Fruit fly (Drosophila melanogaster) whole organism, wandering third instar larva: ENCODE measurements around the gene Hsc70-3.

Experiments used
- Abd-B ChIP-seq: fragments of >200 bp; optimal IDR thresholded peaks from 2 replicates; lab custom pipeline; 2017; ENCODE audit warnings: missing biosample characterization, missing genetic modification characterization
- CG9705 ChIP-seq: fragments of 200-800 bp; sonication (Bioruptor generic); optimal IDR thresholded peaks from 2 replicates; lab custom pipeline; 2018; ENCODE audit warnings: missing biosample characterization, mild to moderate bottlenecking, missing genetic modification characterization
- Myc ChIP-seq: fragments of >200 bp; optimal IDR thresholded peaks from 2 replicates; lab custom pipeline; 2017
- OdsH ChIP-seq: fragments of 200-800 bp; sonication (Bioruptor generic); optimal IDR thresholded peaks from 2 replicates; lab custom pipeline; 2016; ENCODE audit warnings: missing biosample characterization, mild to moderate bottlenecking, missing genetic modification characterization
- dsf ChIP-seq: sonication (Bioruptor generic); optimal IDR thresholded peaks from 2 replicates; lab custom pipeline; 2016; ENCODE audit warnings: missing biosample characterization, missing genetic modification characterization, borderline replicate concordance
- foxo ChIP-seq, 2 experiments: fragments of 200-800 bp; sonication (Bioruptor generic); optimal IDR thresholded peaks; 2 replicates in 1 of 2; 3 replicates in 1 of 2; lab custom pipeline; 2016 to 2017; ENCODE audit warnings: missing biosample characterization in 2 of 2, missing genetic modification characterization in 2 of 2
- fru ChIP-seq: fragments of 200-800 bp; sonication (Bioruptor generic); optimal IDR thresholded peaks from 3 replicates; lab custom pipeline; 2016; ENCODE audit warnings: missing biosample characterization, mild to moderate bottlenecking, missing genetic modification characterization
- h ChIP-seq: fragments of 200-800 bp; sonication (Bioruptor generic); optimal IDR thresholded peaks from 3 replicates; lab custom pipeline; 2016; ENCODE audit warnings: missing biosample characterization, mild to moderate bottlenecking, missing genetic modification characterization
- jim ChIP-seq: fragments of 175-275, 200-325 bp; sonication (Bioruptor generic); optimal IDR thresholded peaks from 2 replicates; lab custom pipeline; 2016; ENCODE audit warnings: missing biosample characterization, mild to moderate bottlenecking, missing genetic modification characterization
- pan ChIP-seq: fragments of >200 bp; optimal IDR thresholded peaks from 2 replicates; lab custom pipeline; 2017
- sv ChIP-seq: fragments of 200-800 bp; sonication (Bioruptor generic); optimal IDR thresholded peaks from 3 replicates; lab custom pipeline; 2016; ENCODE audit warnings: missing biosample characterization, missing genetic modification characterization
- woc ChIP-seq: sonication (Bioruptor generic); optimal IDR thresholded peaks from 2 replicates; lab custom pipeline; 2016; ENCODE audit warnings: missing biosample characterization, mild to moderate bottlenecking, missing genetic modification characterization

dm6 chrX:11793434-11793833 is 13.5 kb downstream of the Hsc70-3 start:
- TF ChIP-seq h (GFP tag; lab: Kevin White, UChicago): no peak
- no peak for TF ChIP-seq pan (lab: Kevin White, UChicago)
- TF ChIP-seq dsf (GFP tag; lab: Kevin White, UChicago): no peak
- no peak for TF ChIP-seq Abd-B (GFP tag; lab: Kevin White, UChicago)
- TF ChIP-seq Myc: no peak
- TF ChIP-seq OdsH: no peak
- no peak for TF ChIP-seq CG9705 (GFP tag; lab: Kevin White, UChicago)
- TF ChIP-seq foxo (GFP tag; optimal IDR thresholded peaks at IDR 0.05; lab: Kevin White, UChicago): no peak
- TF ChIP-seq jim (GFP tag; lab: Kevin White, UChicago): no peak
- TF ChIP-seq fru: no peak
- TF ChIP-seq sv: no peak
- TF ChIP-seq woc: no peak
